Worm (Caenorhabditis elegans) whole organism, L2 larva: ENCODE results near the gene T12D8.9.

Experiments
- R02D3.7 ChIP-seq: fragments of 150-350 bp; optimal IDR thresholded peaks from 2 replicates; lab custom pipeline; 2014; ENCODE audit warnings: missing biosample characterization, missing genetic modification characterization
- ama-1 ChIP-seq: fragments of 150-350 bp; optimal IDR thresholded peaks from 2 replicates; lab custom pipeline; 2018; ENCODE audit warnings: inconsistent platforms
- elt-1 ChIP-seq: fragments of 150-350 bp; optimal IDR thresholded peaks from 2 replicates; lab custom pipeline; 2014; ENCODE audit warnings: missing biosample characterization, missing genetic modification characterization
- lin-11 ChIP-seq: fragments of 150-350 bp; sonication (generic microtip); optimal IDR thresholded peaks from 2 replicates; lab custom pipeline; 2014; ENCODE audit warnings: missing biosample characterization, missing genetic modification characterization, inconsistent platforms, mixed read lengths
- lin-13 ChIP-seq: fragments of 150-350 bp; optimal IDR thresholded peaks from 2 replicates; lab custom pipeline; 2014; ENCODE audit warnings: missing biosample characterization, missing genetic modification reagents, missing genetic modification characterization
- nhr-11 ChIP-seq: fragments of 150-350 bp; optimal IDR thresholded peaks from 2 replicates; lab custom pipeline; 2014; ENCODE audit warnings: missing biosample characterization, missing genetic modification characterization
- unc-62 ChIP-seq: fragments of 150-350 bp; optimal IDR thresholded peaks from 2 replicates; lab custom pipeline; 2014; ENCODE audit warnings: missing biosample characterization, missing genetic modification reagents, missing genetic modification characterization
- ztf-11 ChIP-seq: sonication (generic microtip); optimal IDR thresholded peaks from 2 replicates; lab custom pipeline; 2017; ENCODE audit warnings: missing biosample characterization, missing genetic modification characterization

- TF ChIP-seq R02D3.7 (tag; lab: Kevin White, UChicago) = no peak
- TF ChIP-seq unc-62 (GFP tag; lab: Kevin White, UChicago) = no peak
- TF ChIP-seq ztf-11 (tag; lab: Kevin White, UChicago) = no peak
- no peak for TF ChIP-seq elt-1 (tag; lab: Kevin White, UChicago)
- TF ChIP-seq ama-1 (lab: Kevin White, UChicago) = no peak
- TF ChIP-seq lin-13 = no peak
- no peak for TF ChIP-seq nhr-11
- TF ChIP-seq lin-11 = no peak
Measured at ce11 chrIII:13669519-13669918, 52.6 kb downstream of the T12D8.9 start.
